Worm (Caenorhabditis elegans): Measurements from ENCODE around the gene T26H8.5.

The T26H8.5 gene

DNA sequence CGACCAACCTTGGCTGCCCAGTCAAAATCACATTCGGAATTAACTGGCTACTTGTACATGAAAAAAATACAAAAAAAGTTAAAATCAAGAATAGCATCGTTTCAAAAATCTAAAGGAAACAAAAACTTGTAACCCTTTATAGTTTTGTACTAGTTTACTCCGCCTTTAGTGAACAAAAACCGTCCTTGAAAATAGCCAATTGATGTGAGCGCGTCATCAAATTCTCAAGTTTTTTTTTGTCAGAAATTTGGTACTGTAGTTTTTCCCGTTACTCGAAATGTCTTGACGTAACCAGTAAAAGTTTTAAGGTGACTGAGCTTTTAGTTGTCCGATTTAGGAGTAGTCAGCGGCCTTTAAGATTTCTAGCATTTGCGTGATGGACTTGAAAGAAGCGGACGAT is 41.9 kb upstream of the T26H8.5 start, which contains the start of gene C29F3.3:
TSS of gene C29F3.3 (minus strand) at position 101 of the 400 bp plus-strand sequence.
- TF ChIP-seq ahr-1 (tag; optimal IDR thresholded peaks at IDR 0.05) (no peak), hlh-15 (tag; optimal IDR thresholded peaks at IDR 0.05) (no peak), ceh-9 (tag; optimal IDR thresholded peaks at IDR 0.05) (no peak), pax-1 (tag; optimal IDR thresholded peaks at IDR 0.05) (no peak), ceh-19 (GFP tag; optimal IDR thresholded peaks at IDR 0.05) (no peak), hlh-30 (tag; optimal IDR thresholded peaks at IDR 0.05; ENCODE audit: insufficient read depth) (no peak), zip-5 (tag; optimal IDR thresholded peaks at IDR 0.05) (no peak), unc-86 (tag; optimal IDR thresholded peaks at IDR 0.05) (no peak), ztf-16 (tag; optimal IDR thresholded peaks at IDR 0.05) (no peak), fkh-10 (GFP tag; optimal IDR thresholded peaks at IDR 0.05) (no peak)

DNA sequence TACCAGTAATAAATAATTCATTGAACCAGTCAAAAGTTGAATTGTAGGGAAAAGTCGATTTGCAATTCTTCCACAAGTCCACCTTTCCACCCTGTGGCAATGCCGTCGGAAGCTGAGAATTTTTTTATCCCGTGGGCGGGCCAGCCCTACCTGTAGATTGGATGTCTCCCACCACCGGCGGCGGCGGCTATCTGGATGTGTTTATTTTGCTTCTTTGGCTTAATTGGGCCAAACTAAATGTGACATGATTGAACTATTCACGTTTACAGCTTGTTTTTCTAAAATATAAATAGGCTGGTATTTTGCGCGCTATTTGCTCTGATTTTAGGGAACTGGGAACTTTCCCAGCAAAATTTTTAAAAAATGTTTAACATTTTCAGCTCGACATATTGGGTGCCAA is 39.1 kb upstream of the T26H8.5 start, which contains the start of gene wrt-8:
TSS of gene wrt-8 (minus strand) at position 101 of the 400 bp plus-strand sequence.
- TF ChIP-seq mec-3 (tag; optimal IDR thresholded peaks at IDR 0.05; ENCODE audit: borderline replicate concordance) (no peak), unc-42 (tag; optimal IDR thresholded peaks at IDR 0.05) (no peak), che-1 (tag; optimal IDR thresholded peaks at IDR 0.05) (no peak), nfya-1 (tag; optimal IDR thresholded peaks at IDR 0.05) (no peak), sox-2 (GFP tag; IDR thresholded peaks at IDR 0.05) (no peak), unc-86 (tag; optimal IDR thresholded peaks at IDR 0.05) (no peak), ceh-30 (tag; optimal IDR thresholded peaks at IDR 0.05) (no peak), hlh-8 (tag; optimal IDR thresholded peaks at IDR 0.05) (no peak), pha-2 (tag; optimal IDR thresholded peaks at IDR 0.05) (no peak), pha-4 (tag; optimal IDR thresholded peaks at IDR 0.05) (no peak), ets-4 (tag; optimal IDR thresholded peaks at IDR 0.05) (no peak), pat-9 (tag; optimal IDR thresholded peaks at IDR 0.05) (no peak)

DNA sequence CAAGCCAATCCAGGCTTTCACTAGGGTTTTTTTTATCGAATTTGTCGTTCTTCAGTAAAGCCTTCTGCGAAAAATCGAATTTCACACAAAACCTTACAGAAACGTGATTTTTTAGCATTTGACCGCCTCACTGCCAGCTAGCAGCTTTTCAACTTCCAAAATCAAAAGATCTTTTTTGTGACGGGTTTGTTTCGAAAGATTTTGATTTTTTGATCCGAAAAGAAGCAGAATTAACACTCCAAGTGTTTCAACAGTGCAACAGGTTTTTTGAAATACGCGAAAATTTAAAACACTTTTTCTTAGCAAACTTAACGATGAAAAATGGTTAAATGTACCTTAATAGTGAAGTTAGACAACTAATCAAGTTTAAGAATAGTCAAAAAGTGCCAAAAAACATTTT is 36.0 kb upstream of the T26H8.5 start, which contains the start of gene clec-229:
TSS of gene clec-229 (minus strand) at position 101 of the 400 bp plus-strand sequence.
- TF ChIP-seq K09A11.1 (tag; optimal IDR thresholded peaks at IDR 0.05; ENCODE audit: insufficient read depth) (no peak), sdc-2 (tag; optimal IDR thresholded peaks at IDR 0.05) (no peak)

DNA sequence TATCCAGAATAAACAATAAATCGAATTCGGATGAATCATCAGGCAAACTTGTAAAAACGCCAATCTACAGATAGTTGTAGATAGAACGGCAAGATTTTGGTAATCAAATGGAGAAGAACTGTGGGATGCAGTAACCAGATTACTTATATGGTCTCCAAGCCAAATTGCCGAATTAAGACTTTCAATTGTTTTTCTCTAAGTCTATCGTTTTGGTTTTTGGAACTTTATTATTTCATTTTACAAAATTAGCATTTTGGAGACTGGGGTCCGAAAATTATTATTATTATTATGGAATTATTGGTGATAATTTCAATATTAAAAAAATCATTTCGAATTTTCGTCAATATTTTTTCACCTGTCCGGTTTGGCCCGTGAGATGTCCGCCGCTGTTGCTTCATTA is 34.0 kb upstream of the T26H8.5 start, which contains the start of gene clec-228:
TSS of gene clec-228 (minus strand) at position 101 of the 400 bp plus-strand sequence.
- TF ChIP-seq T23F11.4 (GFP tag; optimal IDR thresholded peaks at IDR 0.05) (no peak), elt-2 (tag; optimal IDR thresholded peaks at IDR 0.05) (no peak), dmd-4 (tag; optimal IDR thresholded peaks at IDR 0.05; ENCODE audit: borderline replicate concordance) (no peak), ahr-1 (tag; optimal IDR thresholded peaks at IDR 0.05) (no peak), lim-6 (tag; optimal IDR thresholded peaks at IDR 0.05) (no peak), pqm-1 (tag; optimal IDR thresholded peaks at IDR 0.05) (no peak), ceh-19 (GFP tag; optimal IDR thresholded peaks at IDR 0.05) (no peak), ceh-14 (tag; optimal IDR thresholded peaks at IDR 0.05) (no peak), pha-2 (tag; optimal IDR thresholded peaks at IDR 0.05) (no peak), zip-5 (tag; optimal IDR thresholded peaks at IDR 0.05) (no peak), odd-2 (tag; optimal IDR thresholded peaks at IDR 0.05) (no peak), fax-1 (tag; optimal IDR thresholded peaks at IDR 0.05) (no peak), hlh-15 (tag; optimal IDR thresholded peaks at IDR 0.05) (no peak), ceh-45 (GFP tag; IDR thresholded peaks at IDR 0.05) (no peak), K09A11.1 (tag; optimal IDR thresholded peaks at IDR 0.05; ENCODE audit: insufficient read depth) (no peak), nhr-11 (tag; optimal IDR thresholded peaks at IDR 0.05) (no peak)

DNA sequence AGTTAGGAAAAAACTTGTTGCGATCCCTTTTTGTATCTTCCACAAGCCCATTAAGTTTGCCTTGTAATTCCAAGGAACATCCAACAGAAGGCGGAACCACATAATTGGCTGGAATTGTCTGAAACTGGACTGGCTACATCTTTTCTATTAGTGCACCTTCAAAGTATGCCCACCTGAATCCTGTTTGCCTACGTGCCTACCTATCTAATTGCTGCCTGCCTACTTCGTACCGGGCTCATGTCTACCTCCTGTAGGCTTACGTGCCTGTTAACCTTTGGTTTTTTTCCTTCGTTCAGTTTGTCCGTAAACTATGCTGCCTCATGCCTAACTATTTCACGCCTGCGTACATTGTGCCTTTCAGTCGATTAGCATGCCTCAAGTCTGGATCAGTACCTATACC is 32.0 kb upstream of the T26H8.5 start, which contains the start of gene wrt-7:
TSS of gene wrt-7 (minus strand) at position 101 of the 400 bp plus-strand sequence.
- no peak for TF ChIP-seq unc-55 (GFP tag; optimal IDR thresholded peaks at IDR 0.05)
- TF ChIP-seq unc-3 (GFP tag; conservative IDR thresholded peaks at IDR 0.05): no peak
- no peak for TF ChIP-seq unc-3 (tag; optimal IDR thresholded peaks at IDR 0.05)
- no peak for TF ChIP-seq unc-42 (tag; optimal IDR thresholded peaks at IDR 0.05)
- TF ChIP-seq ets-4 (tag; optimal IDR thresholded peaks at IDR 0.05): no peak
- no peak for TF ChIP-seq ceh-19 (GFP tag; optimal IDR thresholded peaks at IDR 0.05)
- TF ChIP-seq lin-11 (tag; optimal IDR thresholded peaks at IDR 0.05): no peak
- no peak for TF ChIP-seq nfya-1 (tag; optimal IDR thresholded peaks at IDR 0.05)
- no peak for TF ChIP-seq hlh-8 (tag; optimal IDR thresholded peaks at IDR 0.05)
- no peak for TF ChIP-seq C38D4.7 (GFP tag; optimal IDR thresholded peaks at IDR 0.05)

All from whole organism, late embryonic.